Fruit fly (Drosophila melanogaster): ENCODE results near the gene Ipp.
A peak's percentile ranks its signal among the peaks of the same experiment; 100 is the strongest.

DNA sequence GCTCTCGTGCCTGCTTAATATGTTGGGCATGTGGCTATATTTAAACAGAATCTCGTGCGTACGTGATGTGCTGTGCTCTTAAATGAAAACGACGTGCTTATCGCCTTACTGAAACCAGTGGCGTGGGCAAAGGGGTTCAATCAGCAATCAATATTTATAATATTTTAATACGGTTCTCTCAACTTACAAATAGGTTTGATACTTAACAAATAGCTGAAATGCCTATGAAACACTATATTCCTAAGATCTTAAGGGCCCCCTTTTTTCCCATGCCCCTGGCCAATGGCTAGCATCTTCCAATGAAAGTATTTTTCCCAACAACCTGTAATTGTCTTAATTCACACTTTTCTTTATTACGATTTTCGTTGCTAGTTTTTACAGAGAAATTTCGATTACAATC lies 42.9 kb upstream of the Ipp start:
- TF ChIP-seq CG9948 (tag; optimal IDR thresholded peaks at IDR 0.05), result peak; percentile 76
- no peak for TF ChIP-seq CG10348 (GFP tag; IDR thresholded peaks at IDR 0.05)
- TF ChIP-seq gl (tag; optimal IDR thresholded peaks at IDR 0.05), result peak; percentile 54
- no peak for TF ChIP-seq EcR (GFP tag; optimal IDR thresholded peaks at IDR 0.05)
- TF ChIP-seq CG13204 (GFP tag; optimal IDR thresholded peaks at IDR 0.05), result peak; percentile 69
- peak; percentile 58 for TF ChIP-seq CG14655 (GFP tag; optimal IDR thresholded peaks at IDR 0.05)
- peak; percentile 71 for TF ChIP-seq CG34367 (tag; optimal IDR thresholded peaks at IDR 0.05)

Data from whole organism, pupa.